Worm (Caenorhabditis elegans) whole organism, midembryonic: Measurements from ENCODE around the gene M70.5.

ENCODE experiments used
- flt-1 ChIP-seq: fragments of 200-800 bp; sonication (Bioruptor generic); IDR thresholded peaks from 2 replicates; pipeline ENCODE4 v1.3.6; 2022; ENCODE audit warnings: missing genetic modification characterization, missing compliant biosample characterization
- ztf-29 ChIP-seq: fragments of 200-800 bp; sonication (Bioruptor generic); IDR thresholded peaks from 2 replicates; pipeline ENCODE4 v1.3.6; 2022; ENCODE audit warnings: missing genetic modification reagents, missing genetic modification characterization, missing compliant biosample characterization

DNA sequence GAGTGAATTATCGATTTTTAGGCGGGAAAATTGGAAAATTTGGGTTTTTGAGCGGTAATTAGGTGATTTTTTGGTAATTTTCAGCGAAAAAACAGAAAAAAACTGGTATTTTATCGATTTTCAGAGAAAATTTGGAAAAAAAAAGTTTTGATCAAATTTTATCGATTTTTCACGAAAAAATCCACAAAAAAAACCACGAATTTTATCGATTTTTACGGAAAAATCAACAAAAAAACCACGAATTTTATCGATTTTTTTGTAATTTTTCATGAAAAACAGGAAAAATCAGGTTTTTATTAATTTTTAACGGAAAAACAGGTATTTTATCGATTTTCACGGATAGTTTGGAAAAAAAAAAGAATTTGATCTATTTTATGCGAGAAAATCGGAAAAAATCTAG lies 39.4 kb upstream of the M70.5 start:
- TF ChIP-seq ztf-29 (GFP tag; lab: Robert Waterston, UW) (no peak), flt-1 (GFP tag; lab: Robert Waterston, UW) (no peak)
